Fruit fly (Drosophila melanogaster) whole organism, embryonic: Measurements from ENCODE around the gene Acp76A.
A peak's percentile ranks its signal among the peaks of the same experiment; 100 is the strongest.

Source experiments
- Adf1 ChIP-seq: fragments of 200-800 bp; sonication (Bioruptor generic); IDR thresholded peaks from 2 replicates; pipeline ENCODE4 v1.3.6; 2022; ENCODE audit warnings: missing biosample characterization, missing genetic modification characterization
- Atf6 ChIP-seq: fragments of 200-800 bp; sonication (Bioruptor generic); IDR thresholded peaks from 2 replicates; pipeline ENCODE4 v1.3.6; 2022; ENCODE audit warnings: missing biosample characterization, missing genetic modification characterization
- CG10462 ChIP-seq: fragments of 200-800 bp; sonication (Bioruptor generic); optimal IDR thresholded peaks from 2 replicates; lab custom pipeline; 2016; ENCODE audit warnings: missing biosample characterization, missing genetic modification characterization
- CG13123 ChIP-seq: fragments of 200-800 bp; sonication (Bioruptor generic); optimal IDR thresholded peaks from 2 replicates; lab custom pipeline; 2016; ENCODE audit warnings: missing biosample characterization, missing genetic modification characterization
- CG13287 ChIP-seq: fragments of 200-800 bp; sonication (Bioruptor generic); IDR thresholded peaks from 2 replicates; pipeline ENCODE4 v1.3.6; 2022; ENCODE audit warnings: missing biosample characterization, missing genetic modification characterization; ENCODE audit not compliant: partially characterized antibody
- CG14860 ChIP-seq: fragments of 200-800 bp; sonication (Bioruptor generic); IDR thresholded peaks from 3 replicates; pipeline ENCODE4 v1.3.6; 2022; ENCODE audit warnings: missing biosample characterization, missing genetic modification characterization; ENCODE audit not compliant: partially characterized antibody
- CG17361 ChIP-seq: fragments of 200-800 bp; sonication (Bioruptor generic); IDR thresholded peaks from 3 replicates; pipeline ENCODE4 v1.3.6; 2022; ENCODE audit warnings: missing biosample characterization, missing genetic modification characterization
- CG17568 ChIP-seq: fragments of 200-800 bp; sonication (Bioruptor generic); optimal IDR thresholded peaks from 2 replicates; lab custom pipeline; 2018; ENCODE audit warnings: missing biosample characterization, mild to moderate bottlenecking, missing genetic modification characterization, moderate library complexity
- CG2712 ChIP-seq: fragments of 200-800 bp; optimal IDR thresholded peaks from 3 replicates; lab custom pipeline; 2019; ENCODE audit warnings: missing biosample characterization, mild to moderate bottlenecking, missing genetic modification characterization, moderate library complexity
- CG2875 ChIP-seq: fragments of 200-800 bp; sonication (Bioruptor generic); optimal IDR thresholded peaks from 2 replicates; lab custom pipeline; 2017; ENCODE audit warnings: missing biosample characterization, mild to moderate bottlenecking, missing genetic modification characterization, missing genetic modification reagents
- CG31441 ChIP-seq: fragments of 200-800 bp; sonication (Bioruptor generic); IDR thresholded peaks from 2 replicates; pipeline ENCODE4 v1.3.6; 2022; ENCODE audit warnings: missing biosample characterization, missing genetic modification characterization
- CG4854 ChIP-seq: fragments of 200-800 bp; sonication (Bioruptor generic); optimal IDR thresholded peaks from 2 replicates; lab custom pipeline; 2016; ENCODE audit warnings: missing biosample characterization, missing genetic modification characterization, inconsistent platforms
- CG6254 ChIP-seq: fragments of 200-800 bp; sonication (Bioruptor generic); optimal IDR thresholded peaks from 3 replicates; lab custom pipeline; 2017; ENCODE audit warnings: mild to moderate bottlenecking, missing biosample characterization, missing genetic modification reagents, missing genetic modification characterization
- CG6272 ChIP-seq: fragments of 200-800 bp; sonication (Bioruptor generic); IDR thresholded peaks from 2 replicates; pipeline ENCODE4 v1.3.6; 2022; ENCODE audit warnings: missing biosample characterization, missing genetic modification characterization
- CG6813 ChIP-seq: fragments of 200-800 bp; sonication (Bioruptor generic); optimal IDR thresholded peaks from 2 replicates; lab custom pipeline; 2017; ENCODE audit warnings: missing biosample characterization, missing genetic modification characterization, mild to moderate bottlenecking, moderate library complexity, missing genetic modification reagents
- CG8089 ChIP-seq: fragments of 200-800 bp; sonication (Bioruptor generic); optimal IDR thresholded peaks from 3 replicates; lab custom pipeline; 2016; ENCODE audit warnings: missing biosample characterization, missing genetic modification characterization
- CG8944 ChIP-seq: fragments of 200-800 bp; sonication (Bioruptor generic); optimal IDR thresholded peaks from 3 replicates; lab custom pipeline; 2016; ENCODE audit warnings: missing biosample characterization, missing genetic modification characterization
- CG9727 ChIP-seq: fragments of 200-800 bp; sonication (Bioruptor generic); optimal IDR thresholded peaks from 3 replicates; lab custom pipeline; 2017; ENCODE audit warnings: missing biosample characterization, mild to moderate bottlenecking, missing genetic modification characterization
- Dbx ChIP-seq: fragments of 200-800 bp; sonication (Bioruptor generic); IDR thresholded peaks from 3 replicates; pipeline ENCODE4 v1.3.6; 2022; ENCODE audit warnings: missing biosample characterization, missing genetic modification characterization
- Dref ChIP-seq: fragments of 200-800 bp; sonication (Bioruptor generic); IDR thresholded peaks from 2 replicates; pipeline ENCODE4 v1.3.6; 2022; ENCODE audit warnings: missing biosample characterization, missing genetic modification characterization
- Elba2 ChIP-seq: fragments of 200-800 bp; sonication (Bioruptor generic); optimal IDR thresholded peaks from 3 replicates; lab custom pipeline; 2016; ENCODE audit warnings: missing biosample characterization, missing genetic modification characterization
- Fer2 ChIP-seq: fragments of 200-800 bp; sonication (Bioruptor generic); optimal IDR thresholded peaks from 2 replicates; lab custom pipeline; 2018; ENCODE audit warnings: missing biosample characterization, mild to moderate bottlenecking, missing genetic modification characterization, moderate library complexity
- GATAe ChIP-seq: fragments of 200-800 bp; sonication (Bioruptor generic); conservative IDR thresholded peaks from 2 replicates; pipeline ENCODE4 v1.3.6; 2022; ENCODE audit warnings: missing biosample characterization, missing genetic modification characterization
- HLHmδ ChIP-seq: fragments of 200-800 bp; sonication (Bioruptor generic); optimal IDR thresholded peaks from 2 replicates; lab custom pipeline; 2018; ENCODE audit warnings: missing biosample characterization, mild to moderate bottlenecking, missing genetic modification characterization, moderate library complexity
- Hand ChIP-seq: fragments of 200-800 bp; sonication (Bioruptor generic); optimal IDR thresholded peaks from 2 replicates; lab custom pipeline; 2017; ENCODE audit warnings: mild to moderate bottlenecking, missing biosample characterization, missing genetic modification reagents, missing genetic modification characterization
- MTF-1 ChIP-seq: fragments of 200-800 bp; sonication (Bioruptor generic); optimal IDR thresholded peaks from 2 replicates; lab custom pipeline; 2018; ENCODE audit warnings: missing biosample characterization, mild to moderate bottlenecking, missing genetic modification characterization, borderline replicate concordance
- Nf-YC ChIP-seq: fragments of 200-800 bp; optimal IDR thresholded peaks from 3 replicates; lab custom pipeline; 2019; ENCODE audit warnings: missing biosample characterization, mild to moderate bottlenecking, missing genetic modification characterization, moderate library complexity
- Opbp ChIP-seq: fragments of 200-800 bp; sonication (Bioruptor generic); IDR thresholded peaks from 3 replicates; pipeline ENCODE4 v1.3.6; 2022; ENCODE audit warnings: missing biosample characterization, missing genetic modification characterization; ENCODE audit not compliant: partially characterized antibody
- Poxn ChIP-seq: fragments of 200-800 bp; sonication (Bioruptor generic); IDR thresholded peaks from 2 replicates; pipeline ENCODE4 v1.3.6; 2022; ENCODE audit warnings: missing biosample characterization, missing genetic modification characterization
- Six4 ChIP-seq: fragments of 200-800 bp; sonication (Bioruptor generic); optimal IDR thresholded peaks from 2 replicates; lab custom pipeline; 2016; ENCODE audit warnings: missing biosample characterization, missing genetic modification characterization
- Tbp ChIP-seq: fragments of >200 bp; optimal IDR thresholded peaks from 2 replicates; lab custom pipeline; 2018; ENCODE audit warnings: missing biosample characterization, missing genetic modification characterization
- ap ChIP-seq: fragments of 200-800 bp; sonication (Bioruptor generic); IDR thresholded peaks from 2 replicates; pipeline ENCODE4 v1.3.6; 2022; ENCODE audit warnings: missing biosample characterization, missing genetic modification characterization
- ara ChIP-seq: fragments of 200-800 bp; sonication (Bioruptor generic); IDR thresholded peaks from 2 replicates; pipeline ENCODE4 v1.3.6; 2022; ENCODE audit warnings: missing biosample characterization, missing genetic modification characterization
- ase ChIP-seq: fragments of 200-800 bp; sonication (Bioruptor generic); IDR thresholded peaks from 3 replicates; pipeline ENCODE4 v1.3.6; 2022; ENCODE audit warnings: missing biosample characterization, missing genetic modification characterization
- cas ChIP-seq: fragments of 200-800 bp; sonication (Bioruptor generic); IDR thresholded peaks from 2 replicates; pipeline ENCODE4 v1.3.6; 2022; ENCODE audit warnings: missing biosample characterization, missing genetic modification characterization
- corto ChIP-seq: fragments of 200-800 bp; sonication (Bioruptor generic); optimal IDR thresholded peaks from 2 replicates; lab custom pipeline; 2016; ENCODE audit warnings: missing biosample characterization, mild to moderate bottlenecking, missing genetic modification characterization, moderate library complexity
- eyg ChIP-seq: fragments of 200-800 bp; sonication (Bioruptor generic); optimal IDR thresholded peaks from 3 replicates; lab custom pipeline; 2016; ENCODE audit warnings: missing biosample characterization, missing genetic modification characterization
- fru ChIP-seq: fragments of >200 bp; optimal IDR thresholded peaks from 2 replicates; lab custom pipeline; 2017
- gce ChIP-seq: fragments of 200-800 bp; sonication (Bioruptor generic); IDR thresholded peaks from 3 replicates; pipeline ENCODE4 v1.3.6; 2022; ENCODE audit warnings: missing biosample characterization, missing genetic modification characterization
- gt ChIP-seq: fragments of 200-800 bp; sonication (Bioruptor generic); IDR thresholded peaks from 2 replicates; pipeline ENCODE4 v1.3.6; 2022; ENCODE audit warnings: missing biosample characterization, missing genetic modification characterization
- inv ChIP-seq: fragments of 200-800 bp; sonication (Bioruptor generic); IDR thresholded peaks from 2 replicates; pipeline ENCODE4 v1.3.6; 2022; ENCODE audit warnings: missing biosample characterization, missing genetic modification characterization; ENCODE audit not compliant: partially characterized antibody
- jigr1 ChIP-seq: fragments of 200-800 bp; sonication (Bioruptor generic); IDR thresholded peaks from 3 replicates; pipeline ENCODE4 v1.3.6; 2022; ENCODE audit warnings: missing biosample characterization, missing genetic modification characterization
- kay ChIP-seq: fragments of 200-800 bp; sonication (Bioruptor generic); optimal IDR thresholded peaks from 2 replicates; lab custom pipeline; 2016; ENCODE audit warnings: missing biosample characterization, missing genetic modification characterization
- lab ChIP-seq: fragments of 200-800 bp; sonication (Bioruptor generic); optimal IDR thresholded peaks from 3 replicates; lab custom pipeline; 2017; ENCODE audit warnings: missing biosample characterization, missing genetic modification characterization, mild to moderate bottlenecking, moderate library complexity, missing genetic modification reagents
- lmd ChIP-seq: fragments of 200-800 bp; sonication (Bioruptor generic); IDR thresholded peaks from 2 replicates; pipeline ENCODE4 v1.3.6; 2022; ENCODE audit warnings: missing biosample characterization, missing genetic modification characterization
- mam ChIP-seq: fragments of 200-800 bp; sonication (Bioruptor generic); optimal IDR thresholded peaks from 3 replicates; lab custom pipeline; 2016; ENCODE audit warnings: missing biosample characterization, missing genetic modification characterization
- odd ChIP-seq: fragments of 200-800 bp; sonication (Bioruptor generic); optimal IDR thresholded peaks from 2 replicates; lab custom pipeline; 2017; ENCODE audit warnings: missing biosample characterization, mild to moderate bottlenecking, missing genetic modification characterization
- pita ChIP-seq: fragments of 200-800 bp; sonication (Bioruptor generic); optimal IDR thresholded peaks from 2 replicates; lab custom pipeline; 2017; ENCODE audit warnings: missing biosample characterization, mild to moderate bottlenecking, missing genetic modification characterization
- slbo ChIP-seq: fragments of 200-800 bp; sonication (Bioruptor generic); IDR thresholded peaks from 2 replicates; pipeline ENCODE4 v1.3.6; 2022; ENCODE audit warnings: missing biosample characterization, missing genetic modification characterization
- tin ChIP-seq: fragments of 200-800 bp; sonication (Bioruptor generic); optimal IDR thresholded peaks from 3 replicates; lab custom pipeline; 2016; ENCODE audit warnings: missing biosample characterization, missing genetic modification characterization
- tll ChIP-seq, 2 experiments: fragments of 200-800 bp in 1 of 2; fragments of >200 bp in 1 of 2; sonication (Bioruptor generic) in 1 of 2; optimal IDR thresholded peaks; 2 replicates each; lab custom pipeline; 2017 to 2019; ENCODE audit warnings: missing biosample characterization in 2 of 2, missing genetic modification characterization in 2 of 2, mild to moderate bottlenecking in 1 of 2, moderate library complexity in 1 of 2
- unpg ChIP-seq: fragments of 200-800 bp; sonication (Bioruptor generic); optimal IDR thresholded peaks from 3 replicates; lab custom pipeline; 2018; ENCODE audit warnings: missing biosample characterization, mild to moderate bottlenecking, missing genetic modification characterization, moderate library complexity

The Acp76A gene

dm6 chr3L:19072177-19072603 lies 20.4 kb upstream of the Acp76A start:
- no peak for TF ChIP-seq inv (GFP tag; lab: Robert Waterston, UW)
- TF ChIP-seq Opbp = no peak
- no peak for TF ChIP-seq CG4854 (GFP tag; lab: Kevin White, UChicago)
- TF ChIP-seq CG2712 (tag; lab: Kevin White, UChicago) = no peak
- no peak for TF ChIP-seq jigr1 (GFP tag; lab: Robert Waterston, UW)
- no peak for TF ChIP-seq CG6272 (GFP tag; lab: Robert Waterston, UW)
- TF ChIP-seq ara (GFP tag; lab: Robert Waterston, UW) = no peak
- no peak for TF ChIP-seq Tbp (GFP tag; lab: Kevin White, UChicago)
- no peak for TF ChIP-seq CG14860
- no peak for TF ChIP-seq mam
- no peak for TF ChIP-seq CG8089 (GFP tag; lab: Kevin White, UChicago)
- TF ChIP-seq MTF-1 (GFP tag; lab: Kevin White, UChicago) = peak; percentile 0
- TF ChIP-seq Adf1 (GFP tag; lab: Robert Waterston, UW) = no peak; the same call in 1 of the 2 replicates
- no peak for TF ChIP-seq tin
- no peak for TF ChIP-seq CG10462
- TF ChIP-seq Six4 (GFP tag; lab: Kevin White, UChicago) = no peak
- no peak for TF ChIP-seq Elba2 (GFP tag; lab: Kevin White, UChicago)
- TF ChIP-seq Nf-YC (tag; lab: Kevin White, UChicago) = no peak
- TF ChIP-seq eyg (GFP tag; lab: Kevin White, UChicago) = no peak
- no peak for TF ChIP-seq gt (GFP tag; lab: Robert Waterston, UW)
- TF ChIP-seq Atf6 (GFP tag; lab: Robert Waterston, UW) = no peak
- no peak for TF ChIP-seq ap (GFP tag; lab: Robert Waterston, UW)
- TF ChIP-seq CG31441 (GFP tag; lab: Robert Waterston, UW) = no peak
- no peak for TF ChIP-seq HLHmδ (GFP tag; lab: Kevin White, UChicago)
- peak; percentile 19 for TF ChIP-seq CG17568
- TF ChIP-seq kay = no peak
- peak; percentile 50; the same call in 1 of the 3 replicates for TF ChIP-seq Dbx (GFP tag; lab: Robert Waterston, UW)
- TF ChIP-seq corto (GFP tag; lab: Kevin White, UChicago) = no peak
- TF ChIP-seq CG6254 = no peak
- TF ChIP-seq unpg = no peak
- TF ChIP-seq fru (lab: Kevin White, UChicago) = no peak
- TF ChIP-seq slbo (GFP tag; lab: Robert Waterston, UW) = no peak
- TF ChIP-seq Hand (GFP tag; lab: Kevin White, UChicago) = peak; percentile 8
- TF ChIP-seq CG8944 (GFP tag; lab: Kevin White, UChicago) = no peak
- TF ChIP-seq CG13287 (GFP tag; lab: Robert Waterston, UW) = no peak
- no peak for TF ChIP-seq GATAe (GFP tag; lab: Robert Waterston, UW)
- no peak for TF ChIP-seq Dref (GFP tag; lab: Robert Waterston, UW)
- no peak for TF ChIP-seq cas
- no peak for TF ChIP-seq gce (GFP tag; lab: Robert Waterston, UW)
- no peak for TF ChIP-seq CG2875 (GFP tag; lab: Kevin White, UChicago)
- TF ChIP-seq lmd = no peak
- TF ChIP-seq Fer2 (tag; lab: Kevin White, UChicago) = no peak
- no peak for TF ChIP-seq tll (GFP tag; optimal IDR thresholded peaks at IDR 0.05; lab: Kevin White, UChicago)
- TF ChIP-seq odd = no peak
- TF ChIP-seq CG13123 = no peak
- no peak for TF ChIP-seq ase (GFP tag; lab: Robert Waterston, UW)
- TF ChIP-seq Poxn (GFP tag; lab: Robert Waterston, UW) = no peak
- TF ChIP-seq CG9727 (GFP tag; lab: Kevin White, UChicago) = no peak
- TF ChIP-seq CG6813 = peak; percentile 43
- peak; percentile 56 for TF ChIP-seq lab (GFP tag; lab: Kevin White, UChicago)
- TF ChIP-seq pita (GFP tag; lab: Kevin White, UChicago) = no peak
- TF ChIP-seq CG17361 (GFP tag; lab: Robert Waterston, UW) = 0 out of 3 replicates have a peak, but pooled peaks have one; percentile 17
